Worm (Caenorhabditis elegans) whole organism, L2 larva: ENCODE results near the gene phlp-2.

Experiments
- aly-2 ChIP-seq: fragments of 150-350 bp; optimal IDR thresholded peaks from 2 replicates; lab custom pipeline; 2014; ENCODE audit warnings: missing biosample characterization, missing genetic modification characterization
- ceh-82 ChIP-seq: fragments of 150-350 bp; optimal IDR thresholded peaks from 2 replicates; lab custom pipeline; 2014; ENCODE audit warnings: missing biosample characterization, missing genetic modification characterization
- crh-2 ChIP-seq: sonication (generic microtip); optimal IDR thresholded peaks from 2 replicates; lab custom pipeline; 2017; ENCODE audit warnings: missing biosample characterization, missing genetic modification characterization
- elt-3 ChIP-seq: sonication (generic microtip); optimal IDR thresholded peaks from 2 replicates; lab custom pipeline; 2017; ENCODE audit warnings: missing biosample characterization, missing genetic modification characterization
- lin-11 ChIP-seq: fragments of 150-350 bp; sonication (generic microtip); optimal IDR thresholded peaks from 2 replicates; lab custom pipeline; 2014; ENCODE audit warnings: missing biosample characterization, missing genetic modification characterization, inconsistent platforms, mixed read lengths
- lsy-2 ChIP-seq, 2 experiments: fragments of 150-350 bp in 1 of 2; sonication (generic microtip) in 1 of 2; optimal IDR thresholded peaks; 2 replicates each; lab custom pipeline; 2014 to 2017; ENCODE audit warnings: missing biosample characterization in 2 of 2, missing genetic modification characterization in 2 of 2
- mab-5 ChIP-seq: fragments of 150-350 bp; optimal IDR thresholded peaks from 2 replicates; lab custom pipeline; 2014; ENCODE audit warnings: missing biosample characterization, missing genetic modification characterization
- mdl-1 ChIP-seq, 2 experiments: fragments of 150-350 bp in 1 of 2; sonication (generic microtip) in 1 of 2; optimal IDR thresholded peaks; 2 replicates each; lab custom pipeline; 2017; ENCODE audit warnings: missing biosample characterization in 2 of 2, missing genetic modification characterization in 2 of 2
- nhr-11 ChIP-seq: fragments of 150-350 bp; optimal IDR thresholded peaks from 2 replicates; lab custom pipeline; 2014; ENCODE audit warnings: missing biosample characterization, missing genetic modification characterization
- nhr-77 ChIP-seq: fragments of 150-350 bp; optimal IDR thresholded peaks from 2 replicates; lab custom pipeline; 2014; ENCODE audit warnings: missing biosample characterization, missing genetic modification characterization
- unc-39 ChIP-seq: fragments of 150-350 bp; optimal IDR thresholded peaks from 2 replicates; lab custom pipeline; 2014; ENCODE audit warnings: missing biosample characterization, missing genetic modification characterization
- ztf-4 ChIP-seq: fragments of 150-350 bp; optimal IDR thresholded peaks from 2 replicates; lab custom pipeline; 2014; ENCODE audit warnings: missing biosample characterization, missing genetic modification characterization

ce11 chrIII:4240126-4240525, 30.8 kb downstream of the phlp-2 start:
- TF ChIP-seq aly-2 (tag; lab: Kevin White, UChicago) = no peak
- no peak for TF ChIP-seq elt-3 (tag; lab: Kevin White, UChicago)
- TF ChIP-seq ceh-82 (tag; lab: Kevin White, UChicago) = no peak
- no peak for TF ChIP-seq ztf-4 (tag; lab: Kevin White, UChicago)
- no peak for TF ChIP-seq unc-39 (tag; lab: Kevin White, UChicago)
- no peak for TF ChIP-seq nhr-77 (tag; lab: Kevin White, UChicago)
- TF ChIP-seq lin-11 (tag; lab: Kevin White, UChicago) = no peak
- no peak for TF ChIP-seq lsy-2 (tag; optimal IDR thresholded peaks at IDR 0.05; lab: Kevin White, UChicago)
- no peak for TF ChIP-seq nhr-11 (tag; lab: Kevin White, UChicago)
- no peak for TF ChIP-seq mdl-1 (tag; optimal IDR thresholded peaks at IDR 0.05; lab: Kevin White, UChicago)
- no peak for TF ChIP-seq mab-5 (tag; lab: Kevin White, UChicago)
- peak; percentile 38 for TF ChIP-seq crh-2 (tag; lab: Kevin White, UChicago)
